Worm (Caenorhabditis elegans) whole organism, midembryonic: Measurements from ENCODE around the gene nex-3.

ENCODE experiments used
- T22C8.4 ChIP-seq: fragments of 200-800 bp; sonication (Bioruptor generic); IDR thresholded peaks from 2 replicates; pipeline ENCODE4 v1.3.6; 2022; ENCODE audit warnings: missing genetic modification characterization, missing compliant biosample characterization
- cog-1 ChIP-seq: sonication (generic microtip); optimal IDR thresholded peaks from 2 replicates; lab custom pipeline; 2016; ENCODE audit warnings: missing genetic modification characterization, missing compliant biosample characterization
- flt-1 ChIP-seq: fragments of 200-800 bp; sonication (Bioruptor generic); IDR thresholded peaks from 2 replicates; pipeline ENCODE4 v1.3.6; 2022; ENCODE audit warnings: missing genetic modification characterization, missing compliant biosample characterization
- med-1 ChIP-seq: sonication (generic microtip); optimal IDR thresholded peaks from 2 replicates; lab custom pipeline; 2017; ENCODE audit warnings: missing genetic modification characterization, mild to moderate bottlenecking, missing compliant biosample characterization, antibody characterized with exemption, missing genetic modification reagents; ENCODE audit not compliant: insufficient read depth
- ref-1 ChIP-seq: fragments of 200-800 bp; sonication (Bioruptor generic); conservative IDR thresholded peaks from 2 replicates; pipeline ENCODE4 v1.3.6; 2022; ENCODE audit warnings: missing genetic modification reagents, missing genetic modification characterization, missing compliant biosample characterization

DNA sequence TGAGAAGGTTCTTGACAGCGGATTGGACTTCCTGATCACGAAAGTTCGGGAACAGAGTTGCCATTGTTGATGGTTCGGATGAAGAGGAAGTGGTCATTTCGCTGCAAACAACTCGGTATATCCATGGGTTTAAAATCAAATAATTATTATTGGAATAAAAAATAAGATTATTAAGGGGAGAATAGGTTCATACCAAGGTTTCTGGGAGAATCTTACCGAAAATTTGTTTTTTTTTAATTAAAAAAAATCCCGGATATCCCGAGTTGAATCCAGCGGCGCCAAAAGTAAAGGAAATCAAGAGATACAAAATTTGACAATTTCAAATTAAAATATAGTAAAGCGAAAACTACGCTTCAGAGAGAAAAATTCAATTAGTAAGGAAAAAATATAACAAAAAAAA lies 23.9 kb upstream of the nex-3 start, which contains the start of the genes R07E5.19 and pdcd-2:
- no peak for TF ChIP-seq flt-1
- no peak for TF ChIP-seq ref-1 (GFP tag; lab: Robert Waterston, UW)
- TF ChIP-seq med-1 (GFP tag; lab: Kevin White, UChicago) = no peak
- no peak for TF ChIP-seq cog-1 (tag; lab: Kevin White, UChicago)
- TF ChIP-seq T22C8.4 (GFP tag; lab: Robert Waterston, UW) = no peak
